Fruit fly (Drosophila melanogaster) whole organism, wandering third instar larva: ENCODE data around the gene CG31515.

Experiments
- Abd-B ChIP-seq: fragments of >200 bp; optimal IDR thresholded peaks from 2 replicates; lab custom pipeline; 2017; ENCODE audit warnings: missing biosample characterization, missing genetic modification characterization
- CG32264 ChIP-seq: fragments of 200-800 bp; sonication (Bioruptor generic); optimal IDR thresholded peaks from 2 replicates; lab custom pipeline; 2016; ENCODE audit warnings: missing biosample characterization, missing genetic modification characterization
- CG9705 ChIP-seq: fragments of 200-800 bp; sonication (Bioruptor generic); optimal IDR thresholded peaks from 2 replicates; lab custom pipeline; 2018; ENCODE audit warnings: missing biosample characterization, mild to moderate bottlenecking, missing genetic modification characterization
- CrebA ChIP-seq: fragments of 200-800 bp; sonication (Bioruptor generic); optimal IDR thresholded peaks from 2 replicates; lab custom pipeline; 2016; ENCODE audit warnings: missing biosample characterization, mild to moderate bottlenecking, missing genetic modification characterization, borderline replicate concordance
- Dfd ChIP-seq: fragments of >200 bp; optimal IDR thresholded peaks from 2 replicates; lab custom pipeline; 2017; ENCODE audit warnings: missing biosample characterization, missing genetic modification characterization
- Dif ChIP-seq: fragments of 200-275, 200-300 bp; sonication (Bioruptor generic); optimal IDR thresholded peaks from 2 replicates; lab custom pipeline; 2018; ENCODE audit warnings: missing biosample characterization, missing genetic modification characterization; ENCODE audit not compliant: partially characterized antibody
- GATAd ChIP-seq: sonication (Bioruptor generic); optimal IDR thresholded peaks from 2 replicates; lab custom pipeline; 2016; ENCODE audit warnings: missing biosample characterization, missing genetic modification characterization
- HLH106 ChIP-seq: fragments of 200-800 bp; optimal IDR thresholded peaks from 3 replicates; lab custom pipeline; 2019; ENCODE audit warnings: missing biosample characterization, mild to moderate bottlenecking, missing genetic modification characterization, moderate library complexity
- Hnf4 ChIP-seq: fragments of 200-800 bp; sonication (Bioruptor generic); optimal IDR thresholded peaks from 2 replicates; lab custom pipeline; 2016; ENCODE audit warnings: missing biosample characterization, mild to moderate bottlenecking, missing genetic modification characterization
- Hr78 ChIP-seq: fragments of >200 bp; optimal IDR thresholded peaks from 2 replicates; lab custom pipeline; 2017; ENCODE audit warnings: missing biosample characterization, missing genetic modification characterization
- Hr83 ChIP-seq: fragments of 200-300 bp; sonication (Bioruptor generic); optimal IDR thresholded peaks from 2 replicates; lab custom pipeline; 2016; ENCODE audit warnings: missing biosample characterization, mild to moderate bottlenecking, missing genetic modification characterization, moderate library complexity; ENCODE audit not compliant: poor library complexity, severe bottlenecking
- Jra ChIP-seq: sonication (Bioruptor generic); optimal IDR thresholded peaks from 2 replicates; lab custom pipeline; 2016; ENCODE audit warnings: missing biosample characterization, missing genetic modification characterization
- Mio ChIP-seq: sonication (Bioruptor generic); optimal IDR thresholded peaks from 2 replicates; lab custom pipeline; 2016; ENCODE audit warnings: missing biosample characterization, missing genetic modification characterization
- Myc ChIP-seq: fragments of >200 bp; optimal IDR thresholded peaks from 2 replicates; lab custom pipeline; 2017
- N ChIP-seq: fragments of >200 bp; optimal IDR thresholded peaks from 2 replicates; lab custom pipeline; 2018; ENCODE audit warnings: missing biosample characterization, missing external identifiers, missing genetic modification characterization
- OdsH ChIP-seq: fragments of 200-800 bp; sonication (Bioruptor generic); optimal IDR thresholded peaks from 2 replicates; lab custom pipeline; 2016; ENCODE audit warnings: missing biosample characterization, mild to moderate bottlenecking, missing genetic modification characterization
- Rel ChIP-seq, 2 experiments: fragments of 200-800 bp; sonication (Bioruptor generic) in 1 of 2; optimal IDR thresholded peaks; 2 replicates in 1 of 2; 3 replicates in 1 of 2; lab custom pipeline; 2016 to 2019; ENCODE audit warnings: mild to moderate bottlenecking in 2 of 2, missing biosample characterization in 2 of 2, missing genetic modification characterization in 2 of 2, moderate library complexity in 1 of 2
- Sp1 ChIP-seq: fragments of 200-800 bp; sonication (Bioruptor generic); optimal IDR thresholded peaks from 3 replicates; lab custom pipeline; 2019; ENCODE audit warnings: missing biosample characterization, mild to moderate bottlenecking, missing genetic modification characterization, moderate library complexity
- Vsx2 ChIP-seq: fragments of 200-300, 225-300 bp; sonication (Bioruptor generic); optimal IDR thresholded peaks from 2 replicates; lab custom pipeline; 2018; ENCODE audit warnings: missing biosample characterization, missing genetic modification characterization; ENCODE audit not compliant: partially characterized antibody
- br ChIP-seq: fragments of 200-800 bp; sonication (Bioruptor generic); optimal IDR thresholded peaks from 2 replicates; lab custom pipeline; 2016; ENCODE audit warnings: missing biosample characterization, missing genetic modification characterization
- brk ChIP-seq: fragments of 200-800 bp; sonication (Bioruptor generic); optimal IDR thresholded peaks from 2 replicates; lab custom pipeline; 2016; ENCODE audit warnings: missing biosample characterization, mild to moderate bottlenecking, missing genetic modification characterization
- dl ChIP-seq, 2 experiments: fragments of 175-275, 200-275 bp in 1 of 2; fragments of 200-275 bp in 1 of 2; sonication (Bioruptor generic); optimal IDR thresholded peaks; lab custom pipeline; 2018; ENCODE audit warnings: mild to moderate bottlenecking in 2 of 2, missing biosample characterization in 2 of 2, missing genetic modification characterization in 2 of 2, moderate library complexity in 2 of 2; ENCODE audit not compliant: partially characterized antibody in 2 of 2, insufficient read depth in 1 of 2
- dmrt93B ChIP-seq: fragments of 200-800 bp; sonication (Bioruptor generic); optimal IDR thresholded peaks from 2 replicates; lab custom pipeline; 2018; ENCODE audit warnings: missing biosample characterization, mild to moderate bottlenecking, missing genetic modification characterization
- dsf ChIP-seq: sonication (Bioruptor generic); optimal IDR thresholded peaks from 2 replicates; lab custom pipeline; 2016; ENCODE audit warnings: missing biosample characterization, missing genetic modification characterization, borderline replicate concordance
- ey ChIP-seq: fragments of 200-800 bp; sonication (Bioruptor generic); optimal IDR thresholded peaks from 2 replicates; lab custom pipeline; 2016; ENCODE audit warnings: missing biosample characterization, missing genetic modification characterization
- foxo ChIP-seq, 2 experiments: fragments of 200-800 bp; sonication (Bioruptor generic); optimal IDR thresholded peaks; 2 replicates in 1 of 2; 3 replicates in 1 of 2; lab custom pipeline; 2016 to 2017; ENCODE audit warnings: missing biosample characterization in 2 of 2, missing genetic modification characterization in 2 of 2
- fru ChIP-seq: fragments of 200-800 bp; sonication (Bioruptor generic); optimal IDR thresholded peaks from 3 replicates; lab custom pipeline; 2016; ENCODE audit warnings: missing biosample characterization, mild to moderate bottlenecking, missing genetic modification characterization
- h ChIP-seq: fragments of 200-800 bp; sonication (Bioruptor generic); optimal IDR thresholded peaks from 3 replicates; lab custom pipeline; 2016; ENCODE audit warnings: missing biosample characterization, mild to moderate bottlenecking, missing genetic modification characterization
- jim ChIP-seq: fragments of 175-275, 200-325 bp; sonication (Bioruptor generic); optimal IDR thresholded peaks from 2 replicates; lab custom pipeline; 2016; ENCODE audit warnings: missing biosample characterization, mild to moderate bottlenecking, missing genetic modification characterization
- lola ChIP-seq: fragments of >200 bp; optimal IDR thresholded peaks from 2 replicates; lab custom pipeline; 2017; ENCODE audit warnings: missing biosample characterization, missing genetic modification characterization
- pan ChIP-seq: fragments of >200 bp; optimal IDR thresholded peaks from 2 replicates; lab custom pipeline; 2017
- psq ChIP-seq: fragments of 200-800 bp; sonication (Bioruptor generic); optimal IDR thresholded peaks from 3 replicates; lab custom pipeline; 2017; ENCODE audit warnings: missing biosample characterization, mild to moderate bottlenecking, missing genetic modification characterization, moderate library complexity
- rgr ChIP-seq: fragments of 200-800 bp; sonication (Bioruptor generic); optimal IDR thresholded peaks from 3 replicates; lab custom pipeline; 2016; ENCODE audit warnings: missing biosample characterization, mild to moderate bottlenecking, missing genetic modification characterization
- sage ChIP-seq: fragments of 200-800 bp; sonication (Bioruptor generic); optimal IDR thresholded peaks from 2 replicates; lab custom pipeline; 2016; ENCODE audit warnings: missing biosample characterization, mild to moderate bottlenecking, missing genetic modification characterization
- sv ChIP-seq: fragments of 200-800 bp; sonication (Bioruptor generic); optimal IDR thresholded peaks from 3 replicates; lab custom pipeline; 2016; ENCODE audit warnings: missing biosample characterization, missing genetic modification characterization
- tai ChIP-seq: sonication (Bioruptor generic); optimal IDR thresholded peaks from 2 replicates; lab custom pipeline; 2016; ENCODE audit warnings: missing biosample characterization, missing genetic modification characterization
- usp ChIP-seq: fragments of >200 bp; optimal IDR thresholded peaks from 2 replicates; lab custom pipeline; 2017; ENCODE audit warnings: missing biosample characterization, missing genetic modification characterization
- woc ChIP-seq: sonication (Bioruptor generic); optimal IDR thresholded peaks from 2 replicates; lab custom pipeline; 2016; ENCODE audit warnings: missing biosample characterization, mild to moderate bottlenecking, missing genetic modification characterization

The CG31515 gene

DNA sequence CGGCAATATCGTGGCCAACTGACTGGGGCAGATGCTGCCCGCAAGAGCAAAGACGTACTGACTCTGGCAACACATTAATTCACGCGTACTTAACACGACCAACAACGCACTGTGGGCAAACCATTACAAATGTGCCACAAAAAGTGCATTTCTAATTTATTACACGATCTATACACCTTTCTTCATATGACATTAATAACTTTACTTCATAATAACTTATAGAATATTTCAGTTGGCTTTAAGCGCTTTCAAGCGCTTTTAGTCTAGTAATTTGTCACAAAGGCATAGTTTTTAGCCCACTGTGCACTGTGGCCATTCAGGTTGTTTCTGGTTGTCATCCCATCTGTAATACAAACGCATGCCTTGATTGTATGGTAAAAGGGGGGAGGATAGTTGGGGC is 20.5 kb downstream of the CG31515 start:
- TF ChIP-seq woc (GFP tag; lab: Kevin White, UChicago) = no peak
- TF ChIP-seq Dif (GFP tag; lab: Kevin White, UChicago) = no peak
- TF ChIP-seq fru = no peak
- TF ChIP-seq brk (GFP tag; lab: Kevin White, UChicago) = no peak
- TF ChIP-seq psq (GFP tag; lab: Kevin White, UChicago) = no peak
- no peak for TF ChIP-seq ey
- no peak for TF ChIP-seq CG32264 (GFP tag; lab: Kevin White, UChicago)
- no peak for TF ChIP-seq tai (GFP tag; lab: Kevin White, UChicago)
- no peak for TF ChIP-seq Abd-B (GFP tag; lab: Kevin White, UChicago)
- no peak for TF ChIP-seq lola
- TF ChIP-seq dl (GFP tag; optimal IDR thresholded peaks at IDR 0.05; lab: Kevin White, UChicago; ENCODE audit: insufficient read depth in 1 of 2, partially characterized antibody in 2 of 2) = no peak
- no peak for TF ChIP-seq Myc (lab: Kevin White, UChicago)
- TF ChIP-seq rgr (GFP tag; lab: Kevin White, UChicago) = no peak
- no peak for TF ChIP-seq OdsH (GFP tag; lab: Kevin White, UChicago)

dm6 chr3R:23367540-23367939 is 21.2 kb downstream of the CG31515 start:
- TF ChIP-seq GATAd (GFP tag; lab: Kevin White, UChicago) (no peak), dl (GFP tag; optimal IDR thresholded peaks at IDR 0.05; lab: Kevin White, UChicago; ENCODE audit: insufficient read depth in 1 of 2, partially characterized antibody in 2 of 2) (no peak), usp (no peak), fru (no peak), psq (GFP tag; lab: Kevin White, UChicago) (no peak), sv (GFP tag; lab: Kevin White, UChicago) (no peak), Mio (GFP tag; lab: Kevin White, UChicago) (no peak), lola (no peak), Vsx2 (GFP tag; lab: Kevin White, UChicago) (no peak), Dif (GFP tag; lab: Kevin White, UChicago) (no peak), Jra (GFP tag; lab: Kevin White, UChicago) (no peak), ey (no peak)

- TF ChIP-seq dsf (GFP tag; lab: Kevin White, UChicago) = no peak
Measured at dm6 chr3R:23365028-23365427, 23.7 kb downstream of the CG31515 start.

dm6 chr3R:23363515-23364124 is 25.1 kb downstream of the CG31515 start, which contains the start of gene CG4408:
TSS of gene CG4408 (minus strand) at chr3R:23363574.
- TF ChIP-seq Jra (GFP tag; lab: Kevin White, UChicago) (peak; percentile 83), sv (GFP tag; lab: Kevin White, UChicago) (peak; percentile 14), Vsx2 (GFP tag; lab: Kevin White, UChicago) (no peak), jim (no peak), Hnf4 (peak; percentile 94), CrebA (GFP tag; lab: Kevin White, UChicago) (no peak), br (GFP tag; lab: Kevin White, UChicago) (peak; percentile 93), GATAd (GFP tag; lab: Kevin White, UChicago) (peak; percentile 52), tai (GFP tag; lab: Kevin White, UChicago) (no peak), woc (GFP tag; lab: Kevin White, UChicago) (peak; percentile 86), brk (GFP tag; lab: Kevin White, UChicago) (peak; percentile 84), fru (peak; percentile 91), Hr83 (no peak), CG32264 (GFP tag; lab: Kevin White, UChicago) (no peak), Dfd (GFP tag; lab: Kevin White, UChicago) (no peak), HLH106 (tag; lab: Kevin White, UChicago) (peak; percentile 93), ey (peak; percentile 95), Sp1 (GFP tag; lab: Kevin White, UChicago) (peak; percentile 90), N (GFP tag; lab: Kevin White, UChicago) (no peak), Dif (GFP tag; lab: Kevin White, UChicago) (no peak), Abd-B (GFP tag; lab: Kevin White, UChicago) (no peak), Rel (GFP tag; optimal IDR thresholded peaks at IDR 0.05; lab: Kevin White, UChicago) (no peak), Rel (tag; optimal IDR thresholded peaks at IDR 0.05; lab: Kevin White, UChicago) (peak; percentile 68), dsf (GFP tag; lab: Kevin White, UChicago) (peak; percentile 55), CG9705 (GFP tag; lab: Kevin White, UChicago) (peak; percentile 90), OdsH (GFP tag; lab: Kevin White, UChicago) (peak; percentile 93), Hr78 (no peak), sage (GFP tag; lab: Kevin White, UChicago) (peak; percentile 75), psq (GFP tag; lab: Kevin White, UChicago) (peak; percentile 86), h (peak; percentile 52), dmrt93B (peak; percentile 80), dl (GFP tag; optimal IDR thresholded peaks at IDR 0.05; lab: Kevin White, UChicago; ENCODE audit: insufficient read depth in 1 of 2, partially characterized antibody in 2 of 2) (no peak), usp (no peak), lola (no peak), foxo (GFP tag; optimal IDR thresholded peaks at IDR 0.05; lab: Kevin White, UChicago) (peak in 1 of 2 experiments; percentile 93), Mio (GFP tag; lab: Kevin White, UChicago) (peak; percentile 1), pan (lab: Kevin White, UChicago) (peak; percentile 72), Myc (lab: Kevin White, UChicago) (no peak), rgr (GFP tag; lab: Kevin White, UChicago) (peak; percentile 90)
